Worm (Caenorhabditis elegans): ENCODE measurements around the gene arx-4.

arx-4 gene

ce11 chrIII:832855-833504 lies 29.1 kb upstream of the arx-4 start, which contains the start of gene zip-2:
TSS of gene zip-2 (plus strand) at chrIII:832982.
- TF ChIP-seq nhr-12 (tag; optimal IDR thresholded peaks at IDR 0.05) (no peak), flh-1 (GFP tag; optimal IDR thresholded peaks at IDR 0.05) (no peak), ham-2 (GFP tag; optimal IDR thresholded peaks at IDR 0.05) (no peak), sptf-1 (tag; optimal IDR thresholded peaks at IDR 0.05) (no peak), nhr-237 (tag; optimal IDR thresholded peaks at IDR 0.05) (no peak), ceh-43 (GFP tag; optimal IDR thresholded peaks at IDR 0.05) (no peak), sem-2 (GFP tag; optimal IDR thresholded peaks at IDR 0.05) (no peak), hlh-1 (tag; optimal IDR thresholded peaks at IDR 0.05) (no peak), unc-120 (tag; optimal IDR thresholded peaks at IDR 0.05; ENCODE audit: poor library complexity, severe bottlenecking) (no peak), elt-3 (tag; optimal IDR thresholded peaks at IDR 0.05) (no peak), nhr-28 (tag; optimal IDR thresholded peaks at IDR 0.05) (no peak), cnd-1 (tag; optimal IDR thresholded peaks at IDR 0.05) (no peak), lin-13 (tag; optimal IDR thresholded peaks at IDR 0.05) (no peak), unc-39 (tag; optimal IDR thresholded peaks at IDR 0.05) (no peak), lin-32 (GFP tag; optimal IDR thresholded peaks at IDR 0.05) (no peak), unc-62 (GFP tag; optimal IDR thresholded peaks at IDR 0.05) (no peak), nhr-76 (tag; optimal IDR thresholded peaks at IDR 0.05) (no peak), ces-1 (GFP tag; optimal IDR thresholded peaks at IDR 0.05) (no peak), elt-1 (tag; optimal IDR thresholded peaks at IDR 0.05; ENCODE audit: borderline replicate concordance, insufficient read depth) (no peak)

- TF ChIP-seq hlh-1 (tag; optimal IDR thresholded peaks at IDR 0.05) = peak; percentile 25
- peak; percentile 64 for TF ChIP-seq ces-1 (GFP tag; optimal IDR thresholded peaks at IDR 0.05)
- TF ChIP-seq bed-3 (GFP tag; optimal IDR thresholded peaks at IDR 0.05) = no peak
- peak; percentile 54 for TF ChIP-seq nhr-2 (tag; optimal IDR thresholded peaks at IDR 0.05)
- TF ChIP-seq unc-62 (GFP tag; optimal IDR thresholded peaks at IDR 0.05) = peak; percentile 93
- TF ChIP-seq elt-3 (tag; optimal IDR thresholded peaks at IDR 0.05) = peak; percentile 83
- TF ChIP-seq unc-120 (tag; optimal IDR thresholded peaks at IDR 0.05; ENCODE audit: poor library complexity, severe bottlenecking) = peak; percentile 57
- TF ChIP-seq lin-13 (tag; optimal IDR thresholded peaks at IDR 0.05) = peak; percentile 67
- peak; percentile 66 for TF ChIP-seq sptf-1 (tag; optimal IDR thresholded peaks at IDR 0.05)
- TF ChIP-seq nhr-12 (tag; optimal IDR thresholded peaks at IDR 0.05) = no peak
- TF ChIP-seq elt-1 (tag; optimal IDR thresholded peaks at IDR 0.05; ENCODE audit: borderline replicate concordance, insufficient read depth) = peak; percentile 36
- peak; percentile 84 for TF ChIP-seq mep-1 (tag; optimal IDR thresholded peaks at IDR 0.05)
- TF ChIP-seq zip-8 (tag; optimal IDR thresholded peaks at IDR 0.05) = peak; percentile 36
- peak; percentile 33 for TF ChIP-seq M03D4.4 (tag; optimal IDR thresholded peaks at IDR 0.05)
- no peak for TF ChIP-seq lin-32 (GFP tag; optimal IDR thresholded peaks at IDR 0.05)
- TF ChIP-seq ham-2 (GFP tag; optimal IDR thresholded peaks at IDR 0.05) = peak; percentile 35
- TF ChIP-seq ceh-39 (tag; optimal IDR thresholded peaks at IDR 0.05) = peak; percentile 52
- no peak for TF ChIP-seq sem-2 (GFP tag; optimal IDR thresholded peaks at IDR 0.05)
- TF ChIP-seq lsy-2 (tag; optimal IDR thresholded peaks at IDR 0.05) = peak; percentile 66
- TF ChIP-seq ztf-11 (tag; optimal IDR thresholded peaks at IDR 0.05) = peak; percentile 19
- TF ChIP-seq tbx-8 (GFP tag; optimal IDR thresholded peaks at IDR 0.05) = no peak
- TF ChIP-seq nhr-28 (tag; optimal IDR thresholded peaks at IDR 0.05) = no peak
- no peak for TF ChIP-seq mab-5 (tag; optimal IDR thresholded peaks at IDR 0.05)
- peak; percentile 50 for TF ChIP-seq mls-2 (tag; optimal IDR thresholded peaks at IDR 0.05)
- no peak for TF ChIP-seq snpc-4 (tag; optimal IDR thresholded peaks at IDR 0.05)
- TF ChIP-seq nhr-237 (tag; optimal IDR thresholded peaks at IDR 0.05) = peak; percentile 91
- TF ChIP-seq pha-4 (tag; optimal IDR thresholded peaks at IDR 0.05) = peak; percentile 94
- no peak for TF ChIP-seq nhr-76 (tag; optimal IDR thresholded peaks at IDR 0.05)
- peak; percentile 53 for TF ChIP-seq cnd-1 (tag; optimal IDR thresholded peaks at IDR 0.05)
- TF ChIP-seq ceh-83 (GFP tag; optimal IDR thresholded peaks at IDR 0.05) = peak; percentile 51
- TF ChIP-seq flh-1 (GFP tag; optimal IDR thresholded peaks at IDR 0.05) = no peak
- TF ChIP-seq drap-1 (GFP tag; optimal IDR thresholded peaks at IDR 0.05) = peak; percentile 64
- no peak for TF ChIP-seq ceh-43 (GFP tag; optimal IDR thresholded peaks at IDR 0.05)
- no peak for TF ChIP-seq blmp-1 (tag; optimal IDR thresholded peaks at IDR 0.05)
Measured at ce11 chrIII:833711-834442, 28.2 kb upstream of the arx-4 start.

Data from whole organism, mixed stage, embryonic.